Fruit fly (Drosophila melanogaster): ENCODE measurements around the gene CG12659.

DNA sequence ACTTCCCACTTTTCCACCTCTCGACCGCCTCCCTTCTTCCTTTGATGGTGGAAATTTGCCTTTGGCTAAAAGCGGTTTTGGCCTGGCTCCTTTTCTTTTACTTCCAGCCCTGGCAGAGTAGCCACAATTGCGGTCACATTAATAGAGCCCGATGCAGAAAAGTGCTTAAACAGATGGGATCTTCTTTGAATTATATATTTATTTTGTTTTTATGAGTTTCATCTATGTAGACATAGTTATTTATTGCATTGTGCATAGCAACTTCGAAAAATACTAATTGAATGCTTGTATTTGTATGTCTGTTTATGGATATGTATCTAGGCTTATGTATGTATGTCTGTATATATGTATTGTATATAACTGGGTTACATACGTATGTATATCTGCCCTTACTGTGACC lies 49.5 kb downstream of the CG12659 start:
- no peak for TF ChIP-seq Gug (GFP tag; IDR thresholded peaks at IDR 0.05)
- TF ChIP-seq spab (GFP tag; optimal IDR thresholded peaks at IDR 0.05), result peak; percentile 30
